Worm (Caenorhabditis elegans) whole organism, late embryonic: ENCODE data around the gene str-79.

Experiments used
- ama-1 ChIP-seq: fragments of 150-350 bp; optimal IDR thresholded peaks from 2 replicates; lab custom pipeline; 2014
- ceh-19 ChIP-seq: fragments of 200-800 bp; sonication (Bioruptor generic); optimal IDR thresholded peaks from 2 replicates; lab custom pipeline; 2018; ENCODE audit warnings: mild to moderate bottlenecking, missing genetic modification characterization, missing compliant biosample characterization
- ceh-2 ChIP-seq: sonication (generic microtip); optimal IDR thresholded peaks from 2 replicates; lab custom pipeline; 2016; ENCODE audit warnings: missing genotype, missing genetic modification characterization, missing compliant biosample characterization
- ceh-45 ChIP-seq: fragments of 200-800 bp; sonication (Bioruptor generic); IDR thresholded peaks from 2 replicates; pipeline ENCODE4 v1.3.6; 2022; ENCODE audit warnings: missing genetic modification reagents, missing genetic modification characterization, missing compliant biosample characterization
- elt-2 ChIP-seq: sonication (generic microtip); optimal IDR thresholded peaks from 2 replicates; lab custom pipeline; 2016; ENCODE audit warnings: missing genetic modification reagents, missing genetic modification characterization, missing compliant biosample characterization
- fkh-10 ChIP-seq: fragments of 150-350 bp; optimal IDR thresholded peaks from 2 replicates; lab custom pipeline; 2014; ENCODE audit warnings: missing biosample characterization, missing genetic modification reagents, missing genetic modification characterization
- nfya-1 ChIP-seq: sonication (generic microtip); optimal IDR thresholded peaks from 2 replicates; lab custom pipeline; 2017; ENCODE audit warnings: missing genetic modification characterization, mild to moderate bottlenecking, missing compliant biosample characterization, antibody characterized with exemption, moderate library complexity
- pha-2 ChIP-seq: sonication (generic microtip); optimal IDR thresholded peaks from 2 replicates; lab custom pipeline; 2017; ENCODE audit warnings: mild to moderate bottlenecking, missing genetic modification characterization, missing compliant biosample characterization
- pha-4 ChIP-seq: fragments of 150-350 bp; optimal IDR thresholded peaks from 2 replicates; lab custom pipeline; 2018; ENCODE audit warnings: missing biosample characterization, missing genetic modification reagents, missing genetic modification characterization
- pqm-1 ChIP-seq: sonication (generic microtip); optimal IDR thresholded peaks from 2 replicates; lab custom pipeline; 2016; ENCODE audit warnings: missing genetic modification characterization, missing compliant biosample characterization
- ref-2 ChIP-seq: sonication (generic microtip); optimal IDR thresholded peaks from 2 replicates; lab custom pipeline; 2016; ENCODE audit warnings: missing genetic modification characterization, missing compliant biosample characterization
- sox-4 ChIP-seq: sonication (generic microtip); optimal IDR thresholded peaks from 2 replicates; lab custom pipeline; 2017; ENCODE audit warnings: mild to moderate bottlenecking, missing genetic modification characterization, inconsistent platforms, missing compliant biosample characterization

- no peak for TF ChIP-seq ceh-2 (tag; lab: Kevin White, UChicago)
- no peak for TF ChIP-seq elt-2 (tag; lab: Kevin White, UChicago)
- no peak for TF ChIP-seq ama-1 (lab: Kevin White, UChicago)
- no peak for TF ChIP-seq fkh-10
- TF ChIP-seq pqm-1 (tag; lab: Kevin White, UChicago): no peak
- no peak for TF ChIP-seq pha-4 (tag; lab: Kevin White, UChicago)
- no peak for TF ChIP-seq sox-4 (tag; lab: Kevin White, UChicago)
- TF ChIP-seq ceh-19 (GFP tag; lab: Kevin White, UChicago): no peak
- TF ChIP-seq nfya-1 (tag; lab: Kevin White, UChicago): no peak
- TF ChIP-seq ref-2 (tag; lab: Kevin White, UChicago): no peak
- TF ChIP-seq ceh-45: no peak
- TF ChIP-seq pha-2 (tag; lab: Kevin White, UChicago): no peak
Observed at ce11 chrX:1924138-1924537, 45.5 kb upstream of the str-79 start, which contains the start of gene ZC53.2.
